Worm (Caenorhabditis elegans) whole organism, L1 larva: ENCODE measurements around the gene Y45F10B.9.

Experiments used
- aly-2 ChIP-seq: fragments of 150-350 bp; optimal IDR thresholded peaks from 2 replicates; lab custom pipeline; 2014; ENCODE audit warnings: missing biosample characterization, missing genetic modification characterization
- tbx-2 ChIP-seq: sonication (generic microtip); optimal IDR thresholded peaks from 2 replicates; lab custom pipeline; 2016; ENCODE audit warnings: missing genetic modification characterization, missing compliant biosample characterization
- vab-15 ChIP-seq: sonication (generic microtip); optimal IDR thresholded peaks from 2 replicates; lab custom pipeline; 2017; ENCODE audit warnings: missing genotype, mild to moderate bottlenecking, missing genetic modification characterization, missing compliant biosample characterization

DNA sequence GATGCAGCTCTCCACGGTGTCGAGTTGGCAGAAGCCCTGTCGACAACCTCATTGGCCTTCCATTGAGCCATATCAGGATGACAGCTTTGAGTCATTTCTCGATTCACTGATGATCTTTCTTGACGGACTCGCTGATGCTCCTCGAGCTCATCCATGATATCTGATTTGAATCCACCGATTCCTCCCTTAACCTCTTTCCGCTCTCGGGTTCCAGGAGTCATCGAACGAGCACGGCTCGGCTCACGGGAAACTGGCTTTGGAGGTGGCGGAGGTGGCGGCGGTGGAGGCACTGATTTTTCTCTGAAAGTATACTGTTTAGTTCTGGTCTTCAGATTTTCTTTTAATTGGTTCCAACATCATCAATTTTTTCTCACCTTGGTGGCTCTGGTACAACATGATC is 38.7 kb downstream of the Y45F10B.9 start:
- TF ChIP-seq aly-2 (tag; lab: Kevin White, UChicago) (no peak), tbx-2 (no peak), vab-15 (no peak)
